Worm (Caenorhabditis elegans): Measurements from ENCODE around the gene K12H6.7.

DNA sequence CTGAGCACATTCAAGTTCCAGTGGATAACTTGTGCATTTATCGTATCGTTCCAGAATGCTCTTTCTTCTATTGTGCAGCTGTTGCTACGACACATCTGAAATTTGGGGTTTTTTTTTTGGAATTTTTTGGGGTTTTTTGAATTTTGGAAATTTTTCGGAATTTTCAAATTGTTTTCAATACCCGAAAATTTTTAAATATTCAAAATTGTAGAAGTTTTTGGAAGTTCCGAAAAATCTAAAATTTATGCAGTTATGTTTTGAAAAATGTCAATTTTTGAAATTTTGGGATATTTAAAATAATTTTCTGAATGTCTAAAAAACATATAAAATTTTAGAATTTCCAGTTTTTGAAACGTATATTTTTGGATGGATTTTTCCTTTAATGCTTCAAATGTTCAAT, 35.1 kb upstream of the K12H6.7 start, which contains the start of gene Y110A2AL.10:
- TF ChIP-seq unc-62 (GFP tag; optimal IDR thresholded peaks at IDR 0.05): no peak
- TF ChIP-seq elt-1 (tag; optimal IDR thresholded peaks at IDR 0.05): no peak
- no peak for TF ChIP-seq nhr-6 (tag; optimal IDR thresholded peaks at IDR 0.05)
- TF ChIP-seq lin-13 (GFP tag; optimal IDR thresholded peaks at IDR 0.05): no peak
- TF ChIP-seq fos-1 (tag; optimal IDR thresholded peaks at IDR 0.05): no peak
- TF ChIP-seq ama-1 (optimal IDR thresholded peaks at IDR 0.05): no peak
- TF ChIP-seq nhr-25 (tag; optimal IDR thresholded peaks at IDR 0.05): no peak
- no peak for TF ChIP-seq nhr-237 (tag; optimal IDR thresholded peaks at IDR 0.05)
- no peak for TF ChIP-seq mdl-1 (tag; optimal IDR thresholded peaks at IDR 0.05)
- TF ChIP-seq egl-27 (tag; optimal IDR thresholded peaks at IDR 0.05): no peak
- TF ChIP-seq nhr-11 (tag; optimal IDR thresholded peaks at IDR 0.05): no peak
- TF ChIP-seq skn-1 (tag; optimal IDR thresholded peaks at IDR 0.05): no peak

Data from whole organism, L2 larva.